Fruit fly (Drosophila melanogaster): ENCODE data around the gene Ras64B.

Ras64B gene

dm6 chr3L:4169957-4170651 is 31.2 kb downstream of the Ras64B start, which contains the start of gene Ero1L (continued):
- TF ChIP-seq CG15696 (tag; optimal IDR thresholded peaks at IDR 0.05), result peak; percentile 41
- TF ChIP-seq CG6175 (GFP tag; IDR thresholded peaks at IDR 0.05), result no peak
- peak; percentile 21 for TF ChIP-seq CG3995 (GFP tag; optimal IDR thresholded peaks at IDR 0.05)
- no peak for TF ChIP-seq D (optimal IDR thresholded peaks at IDR 0.05)
- no peak for TF ChIP-seq D (GFP tag; optimal IDR thresholded peaks at IDR 0.05)
- TF ChIP-seq unc-4 (GFP tag; IDR thresholded peaks at IDR 0.05; ENCODE audit: partially characterized antibody), result no peak
- TF ChIP-seq bsh (GFP tag; optimal IDR thresholded peaks at IDR 0.05), result no peak
- TF ChIP-seq disco-r (GFP tag; optimal IDR thresholded peaks at IDR 0.05), result no peak
- no peak for TF ChIP-seq jigr1 (GFP tag; IDR thresholded peaks at IDR 0.05)
- TF ChIP-seq CG4617 (GFP tag; optimal IDR thresholded peaks at IDR 0.05; ENCODE audit: borderline replicate concordance), result peak; percentile 87
- TF ChIP-seq CG6791 (GFP tag; IDR thresholded peaks at IDR 0.05; ENCODE audit: partially characterized antibody), result no peak
- peak; percentile 12 for TF ChIP-seq grau (tag; optimal IDR thresholded peaks at IDR 0.05)
- TF ChIP-seq CG10209 (GFP tag; optimal IDR thresholded peaks at IDR 0.05), result no peak
- no peak for TF ChIP-seq CG9609 (GFP tag; optimal IDR thresholded peaks at IDR 0.05)
- peak; percentile 62 for TF ChIP-seq CG2116 (GFP tag; optimal IDR thresholded peaks at IDR 0.05)
- TF ChIP-seq crol (GFP tag; IDR thresholded peaks at IDR 0.05), result no peak
- peak; percentile 12 for TF ChIP-seq CG8944 (GFP tag; optimal IDR thresholded peaks at IDR 0.05)
- peak; percentile 67 for TF ChIP-seq CG12659 (GFP tag; optimal IDR thresholded peaks at IDR 0.05)
- TF ChIP-seq CG12769 (tag; optimal IDR thresholded peaks at IDR 0.05), result no peak
- peak; percentile 98 for TF ChIP-seq Dp (GFP tag; optimal IDR thresholded peaks at IDR 0.05)
- no peak for TF ChIP-seq eyg (GFP tag; optimal IDR thresholded peaks at IDR 0.05)
- no peak for TF ChIP-seq pb (GFP tag; optimal IDR thresholded peaks at IDR 0.05)
- peak; percentile 40 for TF ChIP-seq BEAF-32 (GFP tag; optimal IDR thresholded peaks at IDR 0.05)
- TF ChIP-seq CG15011 (GFP tag; optimal IDR thresholded peaks at IDR 0.05), result no peak
- peak; percentile 11 for TF ChIP-seq CG4820 (GFP tag; optimal IDR thresholded peaks at IDR 0.05)
- TF ChIP-seq zen (tag; optimal IDR thresholded peaks at IDR 0.05), result peak; percentile 32
- no peak for TF ChIP-seq Dip2 (GFP tag; IDR thresholded peaks at IDR 0.05)
- no peak for TF ChIP-seq gem (tag; optimal IDR thresholded peaks at IDR 0.05)
- TF ChIP-seq bab2 (GFP tag; optimal IDR thresholded peaks at IDR 0.05), result no peak
- TF ChIP-seq CG2712 (tag; optimal IDR thresholded peaks at IDR 0.05), result peak; percentile 49
- TF ChIP-seq bigmax (GFP tag; optimal IDR thresholded peaks at IDR 0.05), result no peak
- no peak for TF ChIP-seq sna (GFP tag; IDR thresholded peaks at IDR 0.05; ENCODE audit: partially characterized antibody)
- 0 out of 3 replicates have a peak, but pooled peaks have one; percentile 11 for TF ChIP-seq HLH4C (GFP tag; IDR thresholded peaks at IDR 0.05; ENCODE audit: partially characterized antibody)
- no peak for TF ChIP-seq CG30020 (tag; optimal IDR thresholded peaks at IDR 0.05)
- no peak for TF ChIP-seq CG15479 (GFP tag; optimal IDR thresholded peaks at IDR 0.05)
- TF ChIP-seq Ets65A (GFP tag), result peak; percentile 30
- TF ChIP-seq CG31365 (tag; optimal IDR thresholded peaks at IDR 0.05), result no peak
- TF ChIP-seq Myb (GFP tag; optimal IDR thresholded peaks at IDR 0.05), result peak; percentile 93
- peak; percentile 20 for TF ChIP-seq cwo (GFP tag; optimal IDR thresholded peaks at IDR 0.05)
- peak in 1 of 3 experiments; percentile 24 for TF ChIP-seq Stat92E (GFP tag; optimal IDR thresholded peaks at IDR 0.05)
- TF ChIP-seq zfh1 (GFP tag; IDR thresholded peaks at IDR 0.05), result no peak; the same call in 2 of the 3 replicates
- no peak for TF ChIP-seq CG6272 (GFP tag; IDR thresholded peaks at IDR 0.05)
- no peak for TF ChIP-seq CG6765 (GFP tag; optimal IDR thresholded peaks at IDR 0.05)
- no peak for TF ChIP-seq Oaz (GFP tag; IDR thresholded peaks at IDR 0.05)
- TF ChIP-seq CG30403 (GFP tag; optimal IDR thresholded peaks at IDR 0.05), result peak; percentile 16
- no peak for TF ChIP-seq CG4707 (GFP tag; optimal IDR thresholded peaks at IDR 0.05)
- TF ChIP-seq fru (optimal IDR thresholded peaks at IDR 0.05), result no peak
- TF ChIP-seq CG17912 (GFP tag; optimal IDR thresholded peaks at IDR 0.05), result no peak
- TF ChIP-seq Ssrp (tag; optimal IDR thresholded peaks at IDR 0.05), result no peak

All from whole organism, embryonic.